In the genomic region with DNA sequence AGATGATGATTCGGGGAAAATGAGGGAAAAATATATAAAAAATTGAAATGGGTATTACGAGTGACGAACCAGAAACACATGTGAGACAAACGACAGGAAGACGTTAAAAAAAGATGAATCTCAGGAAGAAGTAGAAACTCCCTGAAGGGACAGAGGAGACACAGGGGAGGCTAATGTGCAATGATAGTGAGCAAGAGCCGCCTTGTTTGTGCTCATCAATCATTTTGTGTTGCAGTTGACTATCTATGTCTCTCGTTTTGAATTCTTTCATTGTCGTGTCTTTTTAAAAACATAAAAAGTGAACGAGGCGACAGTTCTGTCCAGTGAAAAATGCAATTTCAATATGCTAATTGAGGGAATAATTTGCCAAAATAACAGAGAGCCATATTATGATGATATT, we compare ENCODE assay signal across 4 worm cellular contexts.
TF ChIP-seq lines count a peak whose summit lies in the region.

No protein-coding gene starts in this region.

TF ChIP-seq in whole organism, L1 larva, 84 proteins besides CTCF, POLR2A, EP300 and RAD21:
- TF ChIP-seq unc-98 (GFP tag; IDR thresholded peaks at IDR 0.05; lab: Robert Waterston, UW) (no peak), nhr-85 (tag; lab: Kevin White, UChicago) (no peak), dsc-1 (tag; optimal IDR thresholded peaks at IDR 0.05; lab: Kevin White, UChicago) (peak; percentile 26), lin-14 (GFP tag; optimal IDR thresholded peaks at IDR 0.05; lab: Kevin White, UChicago) (peak; percentile 32), snpc-4 (tag; optimal IDR thresholded peaks at IDR 0.05; lab: Kevin White, UChicago) (no peak), fos-1 (tag; optimal IDR thresholded peaks at IDR 0.05; lab: Kevin White, UChicago) (no peak), elt-2 (tag; optimal IDR thresholded peaks at IDR 0.05; lab: Kevin White, UChicago) (no peak)

TF ChIP-seq in whole organism, L2 larva, 48 proteins besides CTCF, POLR2A, EP300 and RAD21:
- TF ChIP-seq mab-5 (tag; optimal IDR thresholded peaks at IDR 0.05; lab: Kevin White, UChicago) (peak; percentile 64), nhr-12 (tag; optimal IDR thresholded peaks at IDR 0.05; lab: Kevin White, UChicago) (no peak), unc-55 (GFP tag; optimal IDR thresholded peaks at IDR 0.05; lab: Kevin White, UChicago) (peak; percentile 32), unc-62 (GFP tag; optimal IDR thresholded peaks at IDR 0.05; lab: Kevin White, UChicago) (no peak)

TF ChIP-seq in whole organism, L3 larva, 47 proteins besides CTCF, POLR2A, EP300 and RAD21:
- TF ChIP-seq nhr-23 (tag; optimal IDR thresholded peaks at IDR 0.05; lab: Kevin White, UChicago) = no peak
- peak; percentile 73 for TF ChIP-seq lin-39 (tag; optimal IDR thresholded peaks at IDR 0.05; lab: Kevin White, UChicago)

TF ChIP-seq in whole organism, L4 larva, 104 proteins besides CTCF, POLR2A, EP300 and RAD21:
- TF ChIP-seq saeg-2 (GFP tag; IDR thresholded peaks at IDR 0.05; lab: Robert Waterston, UW) (no peak), ZK546.5 (tag; optimal IDR thresholded peaks at IDR 0.05; lab: Kevin White, UChicago) (no peak), mes-2 (tag; optimal IDR thresholded peaks at IDR 0.05; lab: Kevin White, UChicago; ENCODE audit: poor library complexity, severe bottlenecking) (no peak), unc-62 (GFP tag; optimal IDR thresholded peaks at IDR 0.05 in 1 of 2; lab: Kevin White, UChicago) (peak in 1 of 2 experiments; percentile 14), unc-62 (tag; optimal IDR thresholded peaks at IDR 0.05; lab: Kevin White, UChicago) (no peak), aha-1 (tag; lab: Kevin White, UChicago) (peak; percentile 69)
